Fruit fly (Drosophila melanogaster): ENCODE data around the gene fy.

fy gene

dm6 chr2L:8370364-8371326 is 32.4 kb downstream of the fy start, which contains the start of gene CG17292 (continued):
- peak; percentile 73 for TF ChIP-seq CG9932 (GFP tag; IDR thresholded peaks at IDR 0.05)
- TF ChIP-seq CG4730 (GFP tag; IDR thresholded peaks at IDR 0.05) = no peak
- peak; percentile 66 for TF ChIP-seq E2f2 (GFP tag; IDR thresholded peaks at IDR 0.05)
- TF ChIP-seq tgo (GFP tag; IDR thresholded peaks at IDR 0.05) = peak; percentile 46; the same call in 2 of the 3 replicates
- peak; percentile 65 for TF ChIP-seq Dad (GFP tag; optimal IDR thresholded peaks at IDR 0.05)
- TF ChIP-seq Aef1 (GFP tag; IDR thresholded peaks at IDR 0.05) = peak; percentile 20; the same call in 1 of the 3 replicates
- no peak for TF ChIP-seq ac (GFP tag; optimal IDR thresholded peaks at IDR 0.05)
- TF ChIP-seq Sry-β (GFP tag; optimal IDR thresholded peaks at IDR 0.05) = no peak
- TF ChIP-seq ro (GFP tag; IDR thresholded peaks at IDR 0.05) = no peak
- peak; percentile 19 for TF ChIP-seq NC2α (GFP tag; optimal IDR thresholded peaks at IDR 0.05)
- peak; percentile 67 for TF ChIP-seq ftz-f1 (GFP tag; optimal IDR thresholded peaks at IDR 0.05)
- peak; percentile 82 for TF ChIP-seq BEAF-32 (GFP tag; optimal IDR thresholded peaks at IDR 0.05)
- TF ChIP-seq dm (GFP tag; optimal IDR thresholded peaks at IDR 0.05) = no peak
- peak; percentile 33 for TF ChIP-seq CG8089 (GFP tag; optimal IDR thresholded peaks at IDR 0.05)
- no peak for TF ChIP-seq sima (GFP tag; optimal IDR thresholded peaks at IDR 0.05)
- TF ChIP-seq CG7271 (tag; optimal IDR thresholded peaks at IDR 0.05) = no peak
- TF ChIP-seq Hr51 (GFP tag; optimal IDR thresholded peaks at IDR 0.05) = peak in 1 of 2 experiments; percentile 23
- TF ChIP-seq peb (GFP tag; IDR thresholded peaks at IDR 0.05) = no peak
- TF ChIP-seq jing (GFP tag; optimal IDR thresholded peaks at IDR 0.05) = no peak
- TF ChIP-seq CG43689 (GFP tag; IDR thresholded peaks at IDR 0.05) = no peak
- TF ChIP-seq gsb-n (tag; optimal IDR thresholded peaks at IDR 0.05) = peak; percentile 66
- TF ChIP-seq NK7.1 (GFP tag; optimal IDR thresholded peaks at IDR 0.05) = peak; percentile 21
- peak; percentile 97 for TF ChIP-seq Nf-YC (tag; optimal IDR thresholded peaks at IDR 0.05)
- peak; percentile 42 for TF ChIP-seq CG12391 (tag; optimal IDR thresholded peaks at IDR 0.05)
- TF ChIP-seq Scr (GFP tag; IDR thresholded peaks at IDR 0.05; ENCODE audit: partially characterized antibody) = peak; percentile 90
- TF ChIP-seq CG13123 (GFP tag; optimal IDR thresholded peaks at IDR 0.05) = no peak
- peak; percentile 19 for TF ChIP-seq her (GFP tag; optimal IDR thresholded peaks at IDR 0.05)
- TF ChIP-seq tx (GFP tag; optimal IDR thresholded peaks at IDR 0.05) = no peak
- TF ChIP-seq bab2 (GFP tag; optimal IDR thresholded peaks at IDR 0.05) = no peak
- TF ChIP-seq pzg (GFP tag; optimal IDR thresholded peaks at IDR 0.05) = peak; percentile 67
- TF ChIP-seq crc (GFP tag; optimal IDR thresholded peaks at IDR 0.05) = no peak
- TF ChIP-seq pan (optimal IDR thresholded peaks at IDR 0.05) = no peak
- peak in 1 of 2 experiments; percentile 72 for TF ChIP-seq pan (GFP tag; optimal IDR thresholded peaks at IDR 0.05 in 1 of 2, IDR thresholded peaks at IDR 0.05 in 1 of 2)
- TF ChIP-seq CG16815 (GFP tag; optimal IDR thresholded peaks at IDR 0.05) = no peak
- peak; percentile 62 for TF ChIP-seq CG13894 (tag; optimal IDR thresholded peaks at IDR 0.05)
- TF ChIP-seq sd (tag; optimal IDR thresholded peaks at IDR 0.05) = peak; percentile 97
- peak; percentile 32 for TF ChIP-seq sens (GFP tag)
- TF ChIP-seq CG14710 (tag; optimal IDR thresholded peaks at IDR 0.05) = peak; percentile 14
- TF ChIP-seq eyg (GFP tag; optimal IDR thresholded peaks at IDR 0.05) = peak; percentile 15
- TF ChIP-seq CG16779 (GFP tag; IDR thresholded peaks at IDR 0.05) = peak; percentile 84
- no peak for TF ChIP-seq gt (GFP tag; IDR thresholded peaks at IDR 0.05)
- TF ChIP-seq sim (GFP tag; IDR thresholded peaks at IDR 0.05) = no peak
- TF ChIP-seq zfh2 (GFP tag; optimal IDR thresholded peaks at IDR 0.05) = peak; percentile 1
- TF ChIP-seq Nf-YA (GFP tag; IDR thresholded peaks at IDR 0.05) = peak; percentile 41; the same call in 1 of the 2 replicates
- TF ChIP-seq sug (tag; optimal IDR thresholded peaks at IDR 0.05) = peak; percentile 47
- peak; percentile 32 for TF ChIP-seq NC2β (GFP tag; optimal IDR thresholded peaks at IDR 0.05)
- TF ChIP-seq jumu (GFP tag; optimal IDR thresholded peaks at IDR 0.05) = no peak
- peak; percentile 52 for TF ChIP-seq schlank (tag; optimal IDR thresholded peaks at IDR 0.05)
- peak; percentile 69 for TF ChIP-seq slbo (GFP tag; IDR thresholded peaks at IDR 0.05)
- peak; percentile 59; the same call in 1 of the 3 replicates for TF ChIP-seq otp (GFP tag; IDR thresholded peaks at IDR 0.05)
